Worm (Caenorhabditis elegans): ENCODE data around the gene Y50D7A.1.

DNA sequence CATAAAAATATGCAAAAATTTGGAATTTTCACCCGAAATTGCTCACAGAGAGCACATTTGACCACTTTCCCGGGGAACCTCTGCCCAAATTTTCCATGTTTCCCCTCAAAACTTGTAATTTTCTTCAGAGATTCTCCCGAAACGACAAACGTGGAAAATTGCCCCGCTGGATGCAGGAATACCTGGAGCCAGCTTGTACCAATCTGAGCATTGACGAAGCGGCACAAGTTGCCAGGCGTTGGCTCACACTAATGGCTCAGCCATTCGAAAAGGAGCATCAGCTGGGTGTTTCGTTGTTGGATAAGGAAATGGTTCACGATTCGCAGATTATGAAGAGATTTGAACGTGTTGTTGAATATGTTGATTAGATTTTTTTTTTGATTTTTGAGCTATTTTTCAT, 9.9 kb upstream of the Y50D7A.1 start:
- TF ChIP-seq ztf-4 (tag; optimal IDR thresholded peaks at IDR 0.05): no peak
- TF ChIP-seq R02D3.7 (tag; optimal IDR thresholded peaks at IDR 0.05): no peak
- TF ChIP-seq nhr-237 (tag; optimal IDR thresholded peaks at IDR 0.05): no peak
- TF ChIP-seq elt-3 (tag; optimal IDR thresholded peaks at IDR 0.05): no peak
- no peak for TF ChIP-seq ceh-82 (tag; optimal IDR thresholded peaks at IDR 0.05)
- TF ChIP-seq nhr-11 (tag; optimal IDR thresholded peaks at IDR 0.05): no peak
- no peak for TF ChIP-seq ZK546.5 (tag; optimal IDR thresholded peaks at IDR 0.05)
- no peak for TF ChIP-seq ceh-16 (tag; optimal IDR thresholded peaks at IDR 0.05)
- no peak for TF ChIP-seq gmeb-1 (tag; optimal IDR thresholded peaks at IDR 0.05)

All from whole organism, L2 larva.